Fruit fly (Drosophila melanogaster) whole organism, embryonic: Measurements from ENCODE around the gene dpr20.

Experiments used
- Antp ChIP-seq: fragments of 200-800 bp; sonication (Bioruptor generic); optimal IDR thresholded peaks from 3 replicates; lab custom pipeline; 2016; ENCODE audit warnings: missing biosample characterization, missing genetic modification characterization
- Awh ChIP-seq: fragments of 200-800 bp; sonication (Bioruptor generic); IDR thresholded peaks from 2 replicates; pipeline ENCODE4, ENCODE4 v1.3.6; 2022; ENCODE audit warnings: missing biosample characterization, missing genetic modification characterization
- Blimp-1 ChIP-seq: fragments of 200-800 bp; sonication (Bioruptor generic); optimal IDR thresholded peaks from 3 replicates; lab custom pipeline; 2018; ENCODE audit warnings: missing biosample characterization, missing genetic modification characterization, mild to moderate bottlenecking, moderate library complexity, missing genetic modification reagents
- Bteb2 ChIP-seq: fragments of 200-800 bp; sonication (Bioruptor generic); optimal IDR thresholded peaks from 2 replicates; lab custom pipeline; 2016; ENCODE audit warnings: missing biosample characterization, missing genetic modification characterization
- CG13424 ChIP-seq: fragments of 200-800 bp; sonication (Bioruptor generic); optimal IDR thresholded peaks from 2 replicates; lab custom pipeline; 2019; ENCODE audit warnings: missing biosample characterization, mild to moderate bottlenecking, missing genetic modification characterization, moderate library complexity
- CG13624 ChIP-seq: fragments of 200-800 bp; sonication (Bioruptor generic); optimal IDR thresholded peaks from 2 replicates; lab custom pipeline; 2016; ENCODE audit warnings: missing biosample characterization, missing genetic modification characterization
- CG13894 ChIP-seq: fragments of 200-800 bp; sonication (Bioruptor generic); optimal IDR thresholded peaks from 3 replicates; lab custom pipeline; 2018; ENCODE audit warnings: missing biosample characterization, mild to moderate bottlenecking, missing genetic modification characterization, moderate library complexity
- CG2120 ChIP-seq: fragments of 200-800 bp; sonication (Bioruptor generic); optimal IDR thresholded peaks from 3 replicates; lab custom pipeline; 2016; ENCODE audit warnings: missing biosample characterization, missing genetic modification characterization
- CG2202 ChIP-seq: fragments of 200-800 bp; sonication (Bioruptor generic); optimal IDR thresholded peaks from 2 replicates; lab custom pipeline; 2018; ENCODE audit warnings: missing biosample characterization, mild to moderate bottlenecking, missing genetic modification characterization
- CG4424 ChIP-seq: fragments of 200-800 bp; sonication (Bioruptor generic); optimal IDR thresholded peaks from 3 replicates; lab custom pipeline; 2016; ENCODE audit warnings: missing biosample characterization, missing genetic modification characterization
- CG5245 ChIP-seq: fragments of 200-800 bp; sonication (Bioruptor generic); optimal IDR thresholded peaks from 3 replicates; lab custom pipeline; 2016; ENCODE audit warnings: missing biosample characterization, missing genetic modification characterization
- CG6791 ChIP-seq: fragments of 200-800 bp; sonication (Bioruptor generic); IDR thresholded peaks from 3 replicates; pipeline ENCODE4 v1.3.6; 2022; ENCODE audit warnings: missing biosample characterization, missing genetic modification characterization; ENCODE audit not compliant: partially characterized antibody
- CG7556 ChIP-seq: fragments of 200-800 bp; sonication (Bioruptor generic); optimal IDR thresholded peaks from 2 replicates; lab custom pipeline; 2017; ENCODE audit warnings: missing biosample characterization, mild to moderate bottlenecking, missing genetic modification characterization
- CG8924 ChIP-seq: fragments of 200-800 bp; optimal IDR thresholded peaks from 3 replicates; lab custom pipeline; 2019; ENCODE audit warnings: missing biosample characterization, mild to moderate bottlenecking, missing genetic modification characterization, moderate library complexity
- CG9817 ChIP-seq: fragments of 200-800 bp; sonication (Bioruptor generic); optimal IDR thresholded peaks from 2 replicates; lab custom pipeline; 2018; ENCODE audit warnings: missing biosample characterization, mild to moderate bottlenecking, missing genetic modification characterization, moderate library complexity
- D19A ChIP-seq: fragments of 200-800 bp; optimal IDR thresholded peaks from 3 replicates; lab custom pipeline; 2019; ENCODE audit warnings: missing biosample characterization, mild to moderate bottlenecking, missing genetic modification characterization, moderate library complexity
- Doc3 ChIP-seq: fragments of 200-800 bp; sonication (Bioruptor generic); IDR thresholded peaks from 3 replicates; pipeline ENCODE4 v1.3.6; 2022; ENCODE audit warnings: missing biosample characterization, missing genetic modification characterization; ENCODE audit not compliant: partially characterized antibody
- Fer2 ChIP-seq: fragments of 200-800 bp; sonication (Bioruptor generic); optimal IDR thresholded peaks from 2 replicates; lab custom pipeline; 2018; ENCODE audit warnings: missing biosample characterization, mild to moderate bottlenecking, missing genetic modification characterization, moderate library complexity
- Gsc ChIP-seq: fragments of 200-800 bp; sonication (Bioruptor generic); IDR thresholded peaks from 2 replicates; pipeline ENCODE4 v1.3.6; 2022; ENCODE audit warnings: missing biosample characterization, missing genetic modification characterization
- HLHmδ ChIP-seq: fragments of 200-800 bp; sonication (Bioruptor generic); optimal IDR thresholded peaks from 2 replicates; lab custom pipeline; 2018; ENCODE audit warnings: missing biosample characterization, mild to moderate bottlenecking, missing genetic modification characterization, moderate library complexity
- HmgD ChIP-seq: fragments of 200-800 bp; sonication (Bioruptor generic); optimal IDR thresholded peaks from 3 replicates; lab custom pipeline; 2016; ENCODE audit warnings: missing biosample characterization, missing genetic modification characterization
- Hr51 ChIP-seq, 2 experiments: fragments of 200-800 bp; sonication (Bioruptor generic); optimal IDR thresholded peaks; 2 replicates in 1 of 2; 3 replicates in 1 of 2; lab custom pipeline; 2016 to 2018; ENCODE audit warnings: missing biosample characterization in 2 of 2, missing genetic modification characterization in 2 of 2, mild to moderate bottlenecking in 1 of 2, moderate library complexity in 1 of 2
- Kr ChIP-seq: fragments of 200-800 bp; sonication (Bioruptor generic); optimal IDR thresholded peaks from 2 replicates; lab custom pipeline; 2017; ENCODE audit warnings: missing biosample characterization, mild to moderate bottlenecking, missing genetic modification characterization
- Lim3 ChIP-seq: fragments of 200-800 bp; sonication (Bioruptor generic); IDR thresholded peaks from 2 replicates; pipeline ENCODE4 v1.3.6; 2022; ENCODE audit warnings: missing biosample characterization, missing genetic modification characterization
- Mad ChIP-seq: fragments of 200-800 bp; sonication (Bioruptor generic); optimal IDR thresholded peaks from 2 replicates; lab custom pipeline; 2016; ENCODE audit warnings: missing biosample characterization, missing genetic modification characterization
- Opbp ChIP-seq: fragments of 200-800 bp; sonication (Bioruptor generic); IDR thresholded peaks from 3 replicates; pipeline ENCODE4 v1.3.6; 2022; ENCODE audit warnings: missing biosample characterization, missing genetic modification characterization; ENCODE audit not compliant: partially characterized antibody
- Poxn ChIP-seq: fragments of 200-800 bp; sonication (Bioruptor generic); IDR thresholded peaks from 2 replicates; pipeline ENCODE4 v1.3.6; 2022; ENCODE audit warnings: missing biosample characterization, missing genetic modification characterization
- Ravus ChIP-seq: fragments of 200-800 bp; sonication (Bioruptor generic); IDR thresholded peaks from 2 replicates; pipeline ENCODE4 v1.3.6; 2022; ENCODE audit warnings: missing biosample characterization, missing genetic modification characterization
- amos ChIP-seq: fragments of 200-800 bp; sonication (Bioruptor generic); IDR thresholded peaks from 2 replicates; pipeline ENCODE4 v1.3.6; 2022; ENCODE audit warnings: missing biosample characterization, missing genetic modification characterization; ENCODE audit not compliant: partially characterized antibody
- ash1 ChIP-seq: fragments of 200-800 bp; sonication (Bioruptor generic); optimal IDR thresholded peaks from 2 replicates; lab custom pipeline; 2018; ENCODE audit warnings: missing biosample characterization, mild to moderate bottlenecking, missing genetic modification characterization
- cad ChIP-seq: fragments of >200 bp; optimal IDR thresholded peaks from 2 replicates; lab custom pipeline; 2017; ENCODE audit warnings: missing biosample characterization, missing genetic modification characterization
- chinmo ChIP-seq: fragments of 200-800 bp; sonication (Bioruptor generic); IDR thresholded peaks from 4 replicates; pipeline ENCODE4 v1.3.6; 2022; ENCODE audit warnings: missing biosample characterization, missing genetic modification characterization; ENCODE audit not compliant: partially characterized antibody
- cwo ChIP-seq: fragments of 200-800 bp; sonication (Bioruptor generic); optimal IDR thresholded peaks from 3 replicates; lab custom pipeline; 2017; ENCODE audit warnings: missing biosample characterization, missing genetic modification characterization, mild to moderate bottlenecking, moderate library complexity, missing genetic modification reagents
- eve ChIP-seq, 2 experiments: fragments of >200 bp; optimal IDR thresholded peaks; 2 replicates each; lab custom pipeline; 2017; ENCODE audit warnings: missing biosample characterization in 2 of 2, missing genetic modification characterization in 2 of 2
- fd3F ChIP-seq: fragments of 200-800 bp; sonication (Bioruptor generic); optimal IDR thresholded peaks from 2 replicates; lab custom pipeline; 2018; ENCODE audit warnings: missing biosample characterization, mild to moderate bottlenecking, missing genetic modification characterization, moderate library complexity
- gcm ChIP-seq: fragments of 200-800 bp; sonication (Bioruptor generic); optimal IDR thresholded peaks from 2 replicates; lab custom pipeline; 2019; ENCODE audit warnings: missing biosample characterization, mild to moderate bottlenecking, missing genetic modification characterization, moderate library complexity
- hth ChIP-seq: fragments of >200 bp; optimal IDR thresholded peaks from 2 replicates; lab custom pipeline; 2017; ENCODE audit warnings: inconsistent platforms
- jing ChIP-seq: fragments of 200-800 bp; sonication (Bioruptor generic); optimal IDR thresholded peaks from 2 replicates; lab custom pipeline; 2018; ENCODE audit warnings: missing biosample characterization, mild to moderate bottlenecking, missing genetic modification characterization
- maf-S ChIP-seq: fragments of 200-800 bp; sonication (Bioruptor generic); optimal IDR thresholded peaks from 2 replicates; lab custom pipeline; 2016; ENCODE audit warnings: missing biosample characterization, missing genetic modification characterization
- mam ChIP-seq: fragments of 200-800 bp; sonication (Bioruptor generic); optimal IDR thresholded peaks from 3 replicates; lab custom pipeline; 2016; ENCODE audit warnings: missing biosample characterization, missing genetic modification characterization
- mirr ChIP-seq: fragments of 200-800 bp; sonication (Bioruptor generic); optimal IDR thresholded peaks from 3 replicates; lab custom pipeline; 2018; ENCODE audit warnings: missing biosample characterization, mild to moderate bottlenecking, missing genetic modification characterization
- nom ChIP-seq: fragments of 200-800 bp; sonication (Bioruptor generic); optimal IDR thresholded peaks from 2 replicates; lab custom pipeline; 2017; ENCODE audit warnings: missing biosample characterization, missing genetic modification characterization, mild to moderate bottlenecking, moderate library complexity, missing genetic modification reagents
- onecut ChIP-seq: fragments of 200-800 bp; sonication (Bioruptor generic); IDR thresholded peaks from 2 replicates; pipeline ENCODE4 v1.3.6; 2022; ENCODE audit warnings: missing biosample characterization, missing genetic modification characterization
- pzg ChIP-seq: fragments of 200-800 bp; sonication (Bioruptor generic); optimal IDR thresholded peaks from 3 replicates; lab custom pipeline; 2018; ENCODE audit warnings: missing biosample characterization, mild to moderate bottlenecking, missing genetic modification characterization, moderate library complexity
- rib ChIP-seq: fragments of 200-800 bp; sonication (Bioruptor generic); IDR thresholded peaks from 2 replicates; pipeline ENCODE4 v1.3.6; 2022; ENCODE audit warnings: missing biosample characterization, missing genetic modification characterization
- sens ChIP-seq: fragments of 200-800 bp; sonication (Bioruptor generic); peaks from one replicate; lab custom pipeline; 2016; ENCODE audit warnings: missing biosample characterization, missing genetic modification characterization
- so ChIP-seq: fragments of 200-800 bp; sonication (Bioruptor generic); IDR thresholded peaks from 3 replicates; pipeline ENCODE4 v1.3.6; 2022; ENCODE audit warnings: missing biosample characterization, missing genetic modification characterization
- ttk ChIP-seq: fragments of 200-800 bp; sonication (Bioruptor generic); IDR thresholded peaks from 2 replicates; pipeline ENCODE4 v2.1.2; 2022; ENCODE audit warnings: missing biosample characterization, missing genetic modification characterization
- wor ChIP-seq: fragments of 200-800 bp; sonication (Bioruptor generic); IDR thresholded peaks from 2 replicates; pipeline ENCODE4 v1.3.6; 2022; ENCODE audit warnings: missing biosample characterization, missing genetic modification characterization

Gene dpr20

DNA sequence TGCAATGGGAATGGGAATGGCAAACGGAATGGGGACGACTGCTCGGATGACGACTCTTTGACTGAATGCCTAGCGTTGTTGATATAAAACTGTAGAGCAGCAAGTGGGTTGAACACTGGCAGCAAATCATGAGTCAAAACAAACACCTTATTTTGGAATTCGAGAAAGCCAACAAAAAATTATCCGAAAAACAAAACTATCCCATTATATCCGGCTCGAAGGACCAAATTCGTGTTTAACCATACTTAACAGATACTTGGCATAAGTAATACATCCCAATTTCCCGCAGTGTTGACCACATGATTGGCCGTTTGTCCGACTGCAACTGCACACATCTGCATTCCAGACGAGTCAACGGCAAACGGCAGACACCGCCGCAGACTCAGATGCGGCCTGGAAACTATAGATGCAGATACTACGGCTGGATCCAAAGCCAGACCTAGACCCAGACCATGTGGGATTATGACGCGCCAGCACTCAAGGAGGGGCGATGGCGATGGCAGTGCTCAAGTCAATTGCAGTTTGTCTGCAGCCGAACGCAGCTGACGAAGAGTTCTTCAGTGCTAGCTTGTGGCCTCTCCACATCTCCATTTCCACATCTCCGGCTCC is 43.7 kb downstream of the dpr20 start (continued):
- no peak for TF ChIP-seq onecut
- peak; percentile 58 for TF ChIP-seq nom (GFP tag; lab: Kevin White, UChicago)
- peak; percentile 7 for TF ChIP-seq gcm
- TF ChIP-seq fd3F (GFP tag; lab: Kevin White, UChicago) = no peak
- TF ChIP-seq CG7556 (GFP tag; lab: Kevin White, UChicago) = no peak
- TF ChIP-seq eve (GFP tag; optimal IDR thresholded peaks at IDR 0.05; lab: Kevin White, UChicago) = peak in 1 of 2 experiments; percentile 1
- TF ChIP-seq Mad (GFP tag; lab: Kevin White, UChicago) = no peak
- no peak for TF ChIP-seq CG2202 (tag; lab: Kevin White, UChicago)
- TF ChIP-seq CG5245 = no peak
- TF ChIP-seq D19A (tag; lab: Kevin White, UChicago) = no peak
- no peak for TF ChIP-seq CG2120 (GFP tag; lab: Kevin White, UChicago)
- no peak for TF ChIP-seq jing (GFP tag; lab: Kevin White, UChicago)
- no peak for TF ChIP-seq maf-S (GFP tag; lab: Kevin White, UChicago)
- TF ChIP-seq Hr51 (GFP tag; optimal IDR thresholded peaks at IDR 0.05; lab: Kevin White, UChicago) = peak in 1 of 2 experiments; percentile 15
- TF ChIP-seq HLHmδ (GFP tag; lab: Kevin White, UChicago) = no peak
- TF ChIP-seq CG13624 = no peak

- no peak for TF ChIP-seq so (GFP tag; lab: Robert Waterston, UW)
- no peak for TF ChIP-seq Blimp-1 (GFP tag; lab: Kevin White, UChicago)
- peak; percentile 53 for TF ChIP-seq sens
- TF ChIP-seq hth (lab: Kevin White, UChicago) = no peak
- TF ChIP-seq Bteb2 = no peak
- TF ChIP-seq Gsc (GFP tag; lab: Robert Waterston, UW) = no peak
- no peak for TF ChIP-seq cad (GFP tag; lab: Kevin White, UChicago)
- TF ChIP-seq mirr = peak; percentile 63
- no peak for TF ChIP-seq CG6791 (GFP tag; lab: Robert Waterston, UW)
- TF ChIP-seq Lim3 (GFP tag; lab: Robert Waterston, UW) = no peak
- no peak for TF ChIP-seq jing (GFP tag; lab: Kevin White, UChicago)
- no peak for TF ChIP-seq ash1 (GFP tag; lab: Kevin White, UChicago)
- no peak for TF ChIP-seq HmgD (GFP tag; lab: Kevin White, UChicago)
- TF ChIP-seq CG13424 (tag; lab: Kevin White, UChicago) = no peak
- TF ChIP-seq Poxn (GFP tag; lab: Robert Waterston, UW) = no peak
- no peak for TF ChIP-seq CG4424 (GFP tag; lab: Kevin White, UChicago)
- no peak for TF ChIP-seq pzg (GFP tag; lab: Kevin White, UChicago)
- peak; percentile 0 for TF ChIP-seq cwo (GFP tag; lab: Kevin White, UChicago)
- no peak for TF ChIP-seq CG8924 (tag; lab: Kevin White, UChicago)
- no peak for TF ChIP-seq wor (GFP tag; lab: Robert Waterston, UW)
- no peak for TF ChIP-seq Kr (GFP tag; lab: Kevin White, UChicago)
- no peak for TF ChIP-seq Ravus (GFP tag; lab: Robert Waterston, UW)
- TF ChIP-seq CG9817 (tag; lab: Kevin White, UChicago) = no peak
- 0 out of 2 replicates have a peak, but pooled peaks have one; percentile 6 for TF ChIP-seq Awh (GFP tag; lab: Robert Waterston, UW)
- TF ChIP-seq mam (GFP tag; lab: Kevin White, UChicago) = no peak
- no peak for TF ChIP-seq Opbp (GFP tag; lab: Robert Waterston, UW)
- no peak for TF ChIP-seq Doc3 (GFP tag; lab: Robert Waterston, UW)
- TF ChIP-seq chinmo (GFP tag; lab: Robert Waterston, UW) = 0 out of 4 replicates have a peak, but pooled peaks have one; percentile 49
- TF ChIP-seq rib (GFP tag; lab: Robert Waterston, UW) = 0 out of 2 replicates have a peak, but pooled peaks have one; percentile 23
- no peak for TF ChIP-seq Antp (GFP tag; lab: Kevin White, UChicago)
- TF ChIP-seq ttk (GFP tag; lab: Robert Waterston, UW) = 0 out of 2 replicates have a peak, but pooled peaks have one; percentile 7
- peak; percentile 56 for TF ChIP-seq CG13894 (tag; lab: Kevin White, UChicago)
- TF ChIP-seq amos = no peak
- no peak for TF ChIP-seq Fer2 (tag; lab: Kevin White, UChicago)
- TF ChIP-seq Mad (GFP tag; lab: Kevin White, UChicago) = no peak
These were observed 45.2 kb downstream of the dpr20 start for dm6 chr3L:811816-812215.
